Worm (Caenorhabditis elegans): Measurements from ENCODE around the gene glb-33.
A peak's percentile ranks its signal among the peaks of the same experiment; 100 is the strongest.

DNA sequence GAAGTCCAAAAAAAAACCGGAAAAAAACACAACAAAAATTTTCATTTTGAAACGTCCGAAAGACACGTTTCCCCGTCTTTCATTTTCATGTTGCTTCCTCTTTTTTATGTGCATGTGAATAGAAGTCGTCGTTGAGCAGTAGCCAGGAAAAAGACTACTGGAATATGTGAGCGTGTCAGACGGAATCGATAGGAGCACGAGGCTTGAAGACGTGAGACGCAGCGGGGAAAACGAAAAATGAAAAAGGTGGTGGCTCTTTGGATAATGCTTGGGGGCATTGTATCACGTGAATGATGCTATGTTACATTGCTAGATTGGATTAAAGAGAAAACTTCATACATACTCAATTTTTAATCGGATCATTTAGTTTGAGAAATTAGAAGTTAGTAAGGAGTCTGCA, 14.2 kb downstream of the glb-33 start:
- TF ChIP-seq nhr-12 (tag; optimal IDR thresholded peaks at IDR 0.05), result no peak
- TF ChIP-seq sma-3 (GFP tag; optimal IDR thresholded peaks at IDR 0.05), result no peak
- TF ChIP-seq lin-13 (GFP tag; optimal IDR thresholded peaks at IDR 0.05), result no peak
- TF ChIP-seq unc-55 (GFP tag; optimal IDR thresholded peaks at IDR 0.05), result peak; percentile 60
- TF ChIP-seq lsy-2 (tag; optimal IDR thresholded peaks at IDR 0.05), result peak in 1 of 2 experiments; percentile 66
- no peak for TF ChIP-seq mab-5 (tag; optimal IDR thresholded peaks at IDR 0.05)
- TF ChIP-seq skn-1 (tag; optimal IDR thresholded peaks at IDR 0.05), result no peak
- TF ChIP-seq dmd-4 (tag; optimal IDR thresholded peaks at IDR 0.05), result no peak
- no peak for TF ChIP-seq unc-62 (GFP tag; optimal IDR thresholded peaks at IDR 0.05)
- no peak for TF ChIP-seq elt-3 (tag; optimal IDR thresholded peaks at IDR 0.05)
- no peak for TF ChIP-seq elt-1 (tag; optimal IDR thresholded peaks at IDR 0.05)

Data from whole organism, L2 larva.